Fruit fly (Drosophila melanogaster) whole organism, embryonic: ENCODE measurements around the gene Adgf-D.

Experiments
- CG10654 ChIP-seq: fragments of 200-800 bp; sonication (Bioruptor generic); optimal IDR thresholded peaks from 2 replicates; lab custom pipeline; 2016; ENCODE audit warnings: missing biosample characterization, missing genetic modification characterization
- CG11247 ChIP-seq: fragments of 200-800 bp; sonication (Bioruptor generic); IDR thresholded peaks from 2 replicates; pipeline ENCODE4 v1.3.6; 2022; ENCODE audit warnings: missing biosample characterization, missing genetic modification characterization
- CG12236 ChIP-seq: fragments of 200-800 bp; sonication (Bioruptor generic); optimal IDR thresholded peaks from 2 replicates; lab custom pipeline; 2016; ENCODE audit warnings: missing biosample characterization, missing genetic modification characterization
- CG15269 ChIP-seq: fragments of 200-800 bp; sonication (Bioruptor generic); optimal IDR thresholded peaks from 2 replicates; lab custom pipeline; 2018; ENCODE audit warnings: missing biosample characterization, mild to moderate bottlenecking, missing genetic modification characterization, moderate library complexity
- CG17912 ChIP-seq: fragments of 200-800 bp; sonication (Bioruptor generic); optimal IDR thresholded peaks from 2 replicates; lab custom pipeline; 2018; ENCODE audit warnings: missing biosample characterization, mild to moderate bottlenecking, missing genetic modification characterization
- CG18619 ChIP-seq: fragments of 200-800 bp; sonication (Bioruptor generic); optimal IDR thresholded peaks from 3 replicates; lab custom pipeline; 2017; ENCODE audit warnings: missing biosample characterization, mild to moderate bottlenecking, missing genetic modification characterization
- CG2129 ChIP-seq: fragments of 200-800 bp; sonication (Bioruptor generic); IDR thresholded peaks from 2 replicates; pipeline ENCODE4 v1.3.6; 2022; ENCODE audit warnings: missing biosample characterization, missing genetic modification characterization; ENCODE audit not compliant: partially characterized antibody
- CG3065 ChIP-seq: fragments of 200-800 bp; sonication (Bioruptor generic); optimal IDR thresholded peaks from 2 replicates; lab custom pipeline; 2016; ENCODE audit warnings: missing biosample characterization, missing genetic modification characterization
- CG32772 ChIP-seq: fragments of 200-800 bp; sonication (Bioruptor generic); IDR thresholded peaks from 2 replicates; pipeline ENCODE4 v1.3.6; 2022; ENCODE audit warnings: missing biosample characterization, missing genetic modification characterization
- CG3995 ChIP-seq: fragments of 200-800 bp; sonication (Bioruptor generic); optimal IDR thresholded peaks from 3 replicates; lab custom pipeline; 2016; ENCODE audit warnings: missing biosample characterization, missing genetic modification characterization
- CG4707 ChIP-seq: fragments of 200-800 bp; sonication (Bioruptor generic); optimal IDR thresholded peaks from 2 replicates; lab custom pipeline; 2018; ENCODE audit warnings: missing biosample characterization, mild to moderate bottlenecking, missing genetic modification characterization, moderate library complexity
- CG6254 ChIP-seq: fragments of 200-800 bp; sonication (Bioruptor generic); optimal IDR thresholded peaks from 3 replicates; lab custom pipeline; 2017; ENCODE audit warnings: mild to moderate bottlenecking, missing biosample characterization, missing genetic modification reagents, missing genetic modification characterization
- CG6683 ChIP-seq: fragments of 200-800 bp; sonication (Bioruptor generic); optimal IDR thresholded peaks from 2 replicates; lab custom pipeline; 2017; ENCODE audit warnings: missing biosample characterization, mild to moderate bottlenecking, missing genetic modification characterization, missing genetic modification reagents
- CG7987 ChIP-seq: fragments of 200-800 bp; sonication (Bioruptor generic); optimal IDR thresholded peaks from 2 replicates; lab custom pipeline; 2018; ENCODE audit warnings: missing biosample characterization, mild to moderate bottlenecking, missing genetic modification characterization, moderate library complexity
- CG8478 ChIP-seq: fragments of >200 bp; optimal IDR thresholded peaks from 2 replicates; lab custom pipeline; 2018
- CG8944 ChIP-seq: fragments of 200-800 bp; sonication (Bioruptor generic); optimal IDR thresholded peaks from 3 replicates; lab custom pipeline; 2016; ENCODE audit warnings: missing biosample characterization, missing genetic modification characterization
- CoRest ChIP-seq: fragments of 200-800 bp; sonication (Bioruptor generic); optimal IDR thresholded peaks from 3 replicates; lab custom pipeline; 2018; ENCODE audit warnings: missing biosample characterization, mild to moderate bottlenecking, missing genetic modification characterization, moderate library complexity
- Dad ChIP-seq: fragments of 200-800 bp; sonication (Bioruptor generic); optimal IDR thresholded peaks from 3 replicates; lab custom pipeline; 2016; ENCODE audit warnings: missing biosample characterization, missing genetic modification characterization
- Dref ChIP-seq: fragments of 200-800 bp; sonication (Bioruptor generic); IDR thresholded peaks from 2 replicates; pipeline ENCODE4 v1.3.6; 2022; ENCODE audit warnings: missing biosample characterization, missing genetic modification characterization
- ERR ChIP-seq: fragments of 200-800 bp; sonication (Bioruptor generic); optimal IDR thresholded peaks from 2 replicates; lab custom pipeline; 2016; ENCODE audit warnings: missing biosample characterization, missing genetic modification characterization
- Eip74EF ChIP-seq, 2 experiments: fragments of 200-800 bp in 1 of 2; fragments of >200 bp in 1 of 2; sonication (Bioruptor generic) in 1 of 2; optimal IDR thresholded peaks; 2 replicates each; lab custom pipeline; 2017 to 2019; ENCODE audit warnings: missing biosample characterization in 2 of 2, missing genetic modification characterization in 2 of 2, mild to moderate bottlenecking in 1 of 2, moderate library complexity in 1 of 2
- HHEX ChIP-seq: fragments of 200-800 bp; sonication (Bioruptor generic); optimal IDR thresholded peaks from 3 replicates; lab custom pipeline; 2017; ENCODE audit warnings: missing biosample characterization, mild to moderate bottlenecking, missing genetic modification characterization, missing genetic modification reagents
- HLHmδ ChIP-seq: fragments of 200-800 bp; sonication (Bioruptor generic); optimal IDR thresholded peaks from 2 replicates; lab custom pipeline; 2018; ENCODE audit warnings: missing biosample characterization, mild to moderate bottlenecking, missing genetic modification characterization, moderate library complexity
- Kr ChIP-seq: fragments of 200-800 bp; sonication (Bioruptor generic); optimal IDR thresholded peaks from 2 replicates; lab custom pipeline; 2017; ENCODE audit warnings: missing biosample characterization, mild to moderate bottlenecking, missing genetic modification characterization
- Lpt ChIP-seq: fragments of >200 bp; optimal IDR thresholded peaks from 2 replicates; lab custom pipeline; 2018; ENCODE audit warnings: missing biosample characterization, missing genetic modification characterization
- Med ChIP-seq: fragments of 200-800 bp; sonication (Bioruptor generic); peaks from one replicate; lab custom pipeline; 2016; ENCODE audit warnings: missing biosample characterization, missing genetic modification characterization, mild to moderate bottlenecking, inconsistent platforms, moderate library complexity
- NC2β ChIP-seq: fragments of 200-800 bp; sonication (Bioruptor generic); optimal IDR thresholded peaks from 2 replicates; lab custom pipeline; 2016; ENCODE audit warnings: missing biosample characterization, missing genetic modification characterization
- PHDP ChIP-seq: fragments of 200-800 bp; sonication (Bioruptor generic); optimal IDR thresholded peaks from 3 replicates; lab custom pipeline; 2018; ENCODE audit warnings: missing biosample characterization, mild to moderate bottlenecking, missing genetic modification characterization, moderate library complexity
- Poxn ChIP-seq: fragments of 200-800 bp; sonication (Bioruptor generic); IDR thresholded peaks from 2 replicates; pipeline ENCODE4 v1.3.6; 2022; ENCODE audit warnings: missing biosample characterization, missing genetic modification characterization
- Ptx1 ChIP-seq: fragments of 200-800 bp; sonication (Bioruptor generic); IDR thresholded peaks from 2 replicates; pipeline ENCODE4 v1.3.6; 2022; ENCODE audit warnings: missing biosample characterization, missing genetic modification characterization
- Rfx ChIP-seq: fragments of 200-800 bp; sonication (Bioruptor generic); IDR thresholded peaks from 2 replicates; pipeline ENCODE4 v1.3.6; 2022; ENCODE audit warnings: missing biosample characterization, missing genetic modification characterization
- Scr ChIP-seq: fragments of 200-800 bp; sonication (Bioruptor generic); IDR thresholded peaks from 2 replicates; pipeline ENCODE4 v1.3.6; 2022; ENCODE audit warnings: missing biosample characterization, missing genetic modification characterization; ENCODE audit not compliant: partially characterized antibody
- ac ChIP-seq: fragments of 200-800 bp; sonication (Bioruptor generic); optimal IDR thresholded peaks from 3 replicates; lab custom pipeline; 2017; ENCODE audit warnings: missing biosample characterization, mild to moderate bottlenecking, missing genetic modification characterization
- ap ChIP-seq: fragments of 200-800 bp; sonication (Bioruptor generic); IDR thresholded peaks from 2 replicates; pipeline ENCODE4 v1.3.6; 2022; ENCODE audit warnings: missing biosample characterization, missing genetic modification characterization
- emc ChIP-seq: fragments of 200-800 bp; sonication (Bioruptor generic); optimal IDR thresholded peaks from 2 replicates; lab custom pipeline; 2016; ENCODE audit warnings: missing biosample characterization, missing genetic modification characterization
- fru ChIP-seq: fragments of >200 bp; optimal IDR thresholded peaks from 2 replicates; lab custom pipeline; 2017
- gcm ChIP-seq: fragments of 200-800 bp; sonication (Bioruptor generic); optimal IDR thresholded peaks from 2 replicates; lab custom pipeline; 2019; ENCODE audit warnings: missing biosample characterization, mild to moderate bottlenecking, missing genetic modification characterization, moderate library complexity
- gsb-n ChIP-seq: fragments of 200-800 bp; sonication (Bioruptor generic); optimal IDR thresholded peaks from 3 replicates; lab custom pipeline; 2018; ENCODE audit warnings: missing biosample characterization, mild to moderate bottlenecking, missing genetic modification characterization
- insv ChIP-seq, 2 experiments: fragments of 200-800 bp; sonication (Bioruptor generic); optimal IDR thresholded peaks; 3 replicates each; lab custom pipeline; 2016 to 2018; ENCODE audit warnings: missing biosample characterization in 2 of 2, missing genetic modification characterization in 2 of 2
- lmd ChIP-seq: fragments of 200-800 bp; sonication (Bioruptor generic); IDR thresholded peaks from 2 replicates; pipeline ENCODE4 v1.3.6; 2022; ENCODE audit warnings: missing biosample characterization, missing genetic modification characterization
- nom ChIP-seq: fragments of 200-800 bp; sonication (Bioruptor generic); optimal IDR thresholded peaks from 2 replicates; lab custom pipeline; 2017; ENCODE audit warnings: missing biosample characterization, missing genetic modification characterization, mild to moderate bottlenecking, moderate library complexity, missing genetic modification reagents
- pfk ChIP-seq: fragments of 200-800 bp; sonication (Bioruptor generic); optimal IDR thresholded peaks from 2 replicates; lab custom pipeline; 2018; ENCODE audit warnings: missing biosample characterization, mild to moderate bottlenecking, missing genetic modification characterization, moderate library complexity
- pita ChIP-seq: fragments of 200-800 bp; sonication (Bioruptor generic); optimal IDR thresholded peaks from 2 replicates; lab custom pipeline; 2017; ENCODE audit warnings: missing biosample characterization, mild to moderate bottlenecking, missing genetic modification characterization
- pzg ChIP-seq: fragments of 200-800 bp; sonication (Bioruptor generic); optimal IDR thresholded peaks from 3 replicates; lab custom pipeline; 2018; ENCODE audit warnings: missing biosample characterization, mild to moderate bottlenecking, missing genetic modification characterization, moderate library complexity
- rib ChIP-seq: fragments of 200-800 bp; sonication (Bioruptor generic); IDR thresholded peaks from 2 replicates; pipeline ENCODE4 v1.3.6; 2022; ENCODE audit warnings: missing biosample characterization, missing genetic modification characterization
- row ChIP-seq: fragments of 200-800 bp; sonication (Bioruptor generic); IDR thresholded peaks from 3 replicates; pipeline ENCODE4 v1.3.6; 2022; ENCODE audit warnings: missing biosample characterization, missing genetic modification characterization
- sd ChIP-seq: fragments of 200-800 bp; sonication (Bioruptor generic); optimal IDR thresholded peaks from 3 replicates; lab custom pipeline; 2018; ENCODE audit warnings: missing biosample characterization, mild to moderate bottlenecking, missing genetic modification characterization, moderate library complexity
- sqz ChIP-seq: fragments of 200-800 bp; sonication (Bioruptor generic); optimal IDR thresholded peaks from 3 replicates; lab custom pipeline; 2018; ENCODE audit warnings: missing biosample characterization, mild to moderate bottlenecking, missing genetic modification characterization
- sr ChIP-seq: fragments of 200-800 bp; sonication (Bioruptor generic); IDR thresholded peaks from 3 replicates; pipeline ENCODE4 v1.3.6; 2022; ENCODE audit warnings: missing biosample characterization, missing genetic modification characterization
- zfh1 ChIP-seq: fragments of 200-800 bp; sonication (Bioruptor generic); IDR thresholded peaks from 3 replicates; pipeline ENCODE4 v1.3.6; 2022; ENCODE audit warnings: missing biosample characterization, missing genetic modification characterization

Gene Adgf-D

DNA sequence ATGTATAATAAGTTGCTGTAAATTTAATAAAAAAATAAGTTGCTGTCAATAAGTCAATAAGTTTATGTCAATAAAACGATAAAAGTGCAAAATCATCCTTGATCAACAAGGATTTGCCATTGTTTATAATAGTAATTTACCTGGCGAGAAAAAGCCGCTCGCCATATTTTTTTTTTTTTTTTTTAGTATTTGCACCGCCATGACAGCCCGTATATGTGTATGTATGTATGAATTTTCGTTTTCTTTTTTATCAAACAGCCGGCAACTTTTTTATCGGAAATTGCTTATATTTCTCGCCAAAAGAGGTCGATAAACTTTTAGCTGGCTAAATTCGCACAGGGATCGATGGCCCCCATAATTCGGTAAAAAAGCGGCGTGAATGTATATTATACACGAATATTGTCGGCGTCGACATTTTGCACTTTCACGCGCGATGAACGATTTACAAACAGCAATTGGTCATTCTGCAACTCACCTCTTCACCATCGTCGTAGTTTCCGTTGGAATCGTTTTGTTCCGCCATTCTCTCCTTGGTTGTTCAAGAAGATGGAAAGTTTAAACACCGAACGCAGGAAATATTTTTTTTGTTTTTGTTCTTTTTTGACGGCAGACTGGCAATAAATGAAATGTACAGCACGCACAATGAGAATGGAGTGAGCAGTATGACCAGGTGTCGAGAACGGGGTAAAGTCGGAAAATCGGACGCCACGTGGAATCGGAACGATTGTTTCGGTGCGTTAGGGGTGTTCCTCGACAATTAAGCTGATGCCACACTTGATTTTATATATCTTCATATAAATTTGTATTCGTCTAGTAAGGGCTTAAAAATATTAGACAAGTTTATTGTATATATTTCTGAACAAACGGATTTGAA, 45.1 kb downstream of the Adgf-D start, which contains the start of gene Hrb87F (continued):
- TF ChIP-seq sqz (GFP tag; lab: Kevin White, UChicago) (peak; percentile 80), sd (tag; lab: Kevin White, UChicago) (no peak), CG17912 (GFP tag; lab: Kevin White, UChicago) (no peak), pfk (GFP tag; lab: Kevin White, UChicago) (peak; percentile 91), CG8478 (no peak), HHEX (no peak), pita (GFP tag; lab: Kevin White, UChicago) (no peak), gcm (no peak), Dref (GFP tag; lab: Robert Waterston, UW) (peak; percentile 67), CG3065 (GFP tag; lab: Kevin White, UChicago) (no peak), row (GFP tag; lab: Robert Waterston, UW) (peak; percentile 86), ap (GFP tag; lab: Robert Waterston, UW) (no peak), CG7987 (GFP tag; lab: Kevin White, UChicago) (peak; percentile 60), CG32772 (GFP tag; lab: Robert Waterston, UW) (peak; percentile 32; the same call in 1 of the 2 replicates), CG3995 (GFP tag; lab: Kevin White, UChicago) (no peak), NC2β (GFP tag; lab: Kevin White, UChicago) (no peak), insv (GFP tag; optimal IDR thresholded peaks at IDR 0.05; lab: Kevin White, UChicago) (no peak), fru (lab: Kevin White, UChicago) (no peak), CG11247 (GFP tag; lab: Robert Waterston, UW) (no peak), nom (GFP tag; lab: Kevin White, UChicago) (peak; percentile 49), Kr (GFP tag; lab: Kevin White, UChicago) (no peak), CG15269 (tag; lab: Kevin White, UChicago) (no peak), CG4707 (GFP tag; lab: Kevin White, UChicago) (no peak), pzg (GFP tag; lab: Kevin White, UChicago) (peak; percentile 51), gsb-n (no peak), Poxn (no peak), Scr (GFP tag; lab: Robert Waterston, UW) (peak; percentile 19; the same call in 1 of the 2 replicates), CG6254 (no peak), lmd (GFP tag; lab: Robert Waterston, UW) (no peak), CG18619 (no peak), Med (GFP tag; lab: Kevin White, UChicago) (peak; percentile 77), PHDP (tag; lab: Kevin White, UChicago) (no peak), CG6683 (GFP tag; lab: Kevin White, UChicago) (no peak), emc (GFP tag; lab: Kevin White, UChicago) (no peak), zfh1 (GFP tag; lab: Robert Waterston, UW) (0 out of 3 replicates have a peak, but pooled peaks have one; percentile 60), Dad (no peak), Rfx (GFP tag; lab: Robert Waterston, UW) (peak; percentile 68), HLHmδ (GFP tag; lab: Kevin White, UChicago) (peak; percentile 52), CG2129 (GFP tag; lab: Robert Waterston, UW) (no peak), CG8944 (no peak), ac (GFP tag; lab: Kevin White, UChicago) (no peak), Eip74EF (GFP tag; optimal IDR thresholded peaks at IDR 0.05; lab: Kevin White, UChicago) (no peak), sr (GFP tag; lab: Robert Waterston, UW) (no peak), Lpt (GFP tag; lab: Kevin White, UChicago) (no peak), Ptx1 (peak; percentile 29; the same call in 1 of the 2 replicates), CoRest (tag; lab: Kevin White, UChicago) (no peak), rib (GFP tag; lab: Robert Waterston, UW) (no peak), CG10654 (no peak), ERR (GFP tag; lab: Kevin White, UChicago) (no peak), CG12236 (GFP tag; lab: Kevin White, UChicago) (no peak)
